Fruit fly (Drosophila melanogaster): Measurements from ENCODE around the gene Nha2.
A peak's percentile ranks its signal among the peaks of the same experiment; 100 is the strongest.

The Nha2 gene

dm6 chr3R:23013482-23013881 lies 15.2 kb upstream of the Nha2 start (continued):
- peak; percentile 56 for TF ChIP-seq grn (GFP tag; optimal IDR thresholded peaks at IDR 0.05)
- TF ChIP-seq CG18764 (GFP tag; optimal IDR thresholded peaks at IDR 0.05) = no peak
- peak; percentile 30 for TF ChIP-seq schlank (tag; optimal IDR thresholded peaks at IDR 0.05)
- no peak for TF ChIP-seq nmo (GFP tag; optimal IDR thresholded peaks at IDR 0.05)
- peak in 1 of 2 experiments; percentile 4 for TF ChIP-seq Dfd (GFP tag; optimal IDR thresholded peaks at IDR 0.05)
- TF ChIP-seq CG1529 (GFP tag; optimal IDR thresholded peaks at IDR 0.05) = no peak

- no peak for TF ChIP-seq cas (GFP tag; IDR thresholded peaks at IDR 0.05)
- peak; percentile 48 for TF ChIP-seq CG12769 (tag; optimal IDR thresholded peaks at IDR 0.05)
- TF ChIP-seq Eip74EF (GFP tag; optimal IDR thresholded peaks at IDR 0.05) = peak in 1 of 2 experiments; percentile 8
- peak; percentile 29 for TF ChIP-seq abd-A (tag; optimal IDR thresholded peaks at IDR 0.05)
- no peak for TF ChIP-seq Chrac-16 (GFP tag; optimal IDR thresholded peaks at IDR 0.05)
- TF ChIP-seq CG6175 (GFP tag; IDR thresholded peaks at IDR 0.05) = peak; percentile 75; the same call in 1 of the 3 replicates
- peak; percentile 20 for TF ChIP-seq mirr (GFP tag; optimal IDR thresholded peaks at IDR 0.05)
- TF ChIP-seq Hr78 (GFP tag; optimal IDR thresholded peaks at IDR 0.05) = peak in 1 of 2 experiments; percentile 35
- peak; percentile 41 for TF ChIP-seq CG15269 (tag; optimal IDR thresholded peaks at IDR 0.05)
- no peak for TF ChIP-seq hkb (optimal IDR thresholded peaks at IDR 0.05)
- no peak for TF ChIP-seq hkb (GFP tag; IDR thresholded peaks at IDR 0.05)
- peak; percentile 50 for TF ChIP-seq Deaf1 (tag; optimal IDR thresholded peaks at IDR 0.05)
- peak; percentile 90 for TF ChIP-seq sd (tag; optimal IDR thresholded peaks at IDR 0.05)
- peak; percentile 19 for TF ChIP-seq CG7987 (GFP tag; optimal IDR thresholded peaks at IDR 0.05)
- TF ChIP-seq CG11504 (tag; optimal IDR thresholded peaks at IDR 0.05) = peak; percentile 1
- TF ChIP-seq CG14965 (GFP tag; optimal IDR thresholded peaks at IDR 0.05; ENCODE audit: borderline replicate concordance) = no peak
- TF ChIP-seq pros (GFP tag; optimal IDR thresholded peaks at IDR 0.05) = peak; percentile 6
- no peak for TF ChIP-seq shn (GFP tag; optimal IDR thresholded peaks at IDR 0.05)
- no peak for TF ChIP-seq vvl (GFP tag; IDR thresholded peaks at IDR 0.05)
- TF ChIP-seq grn (GFP tag; optimal IDR thresholded peaks at IDR 0.05) = peak; percentile 92
- TF ChIP-seq chinmo (GFP tag; IDR thresholded peaks at IDR 0.05; ENCODE audit: partially characterized antibody) = peak; percentile 82; the same call in 3 of the 4 replicates
- peak; percentile 27 for TF ChIP-seq CG10543 (GFP tag; optimal IDR thresholded peaks at IDR 0.05)
- no peak for TF ChIP-seq HHEX (GFP tag; optimal IDR thresholded peaks at IDR 0.05)
- no peak for TF ChIP-seq CG33213 (GFP tag; optimal IDR thresholded peaks at IDR 0.05)
- 0 out of 3 replicates have a peak, but pooled peaks have one; percentile 30 for TF ChIP-seq ci (GFP tag; IDR thresholded peaks at IDR 0.05)
- peak; percentile 74 for TF ChIP-seq CG18011 (GFP tag; optimal IDR thresholded peaks at IDR 0.05)
- peak; percentile 73 for TF ChIP-seq Med (GFP tag)
- no peak for TF ChIP-seq CG8290 (GFP tag; optimal IDR thresholded peaks at IDR 0.05)
- peak in 1 of 2 experiments; percentile 7 for TF ChIP-seq CG8290 (tag; optimal IDR thresholded peaks at IDR 0.05)
These were observed 13.7 kb upstream of the Nha2 start, which contains the start of gene CG6688 for dm6 chr3R:23012017-23012416. Gene CG6688 (plus strand): TSS chr3R:23012412.

DNA sequence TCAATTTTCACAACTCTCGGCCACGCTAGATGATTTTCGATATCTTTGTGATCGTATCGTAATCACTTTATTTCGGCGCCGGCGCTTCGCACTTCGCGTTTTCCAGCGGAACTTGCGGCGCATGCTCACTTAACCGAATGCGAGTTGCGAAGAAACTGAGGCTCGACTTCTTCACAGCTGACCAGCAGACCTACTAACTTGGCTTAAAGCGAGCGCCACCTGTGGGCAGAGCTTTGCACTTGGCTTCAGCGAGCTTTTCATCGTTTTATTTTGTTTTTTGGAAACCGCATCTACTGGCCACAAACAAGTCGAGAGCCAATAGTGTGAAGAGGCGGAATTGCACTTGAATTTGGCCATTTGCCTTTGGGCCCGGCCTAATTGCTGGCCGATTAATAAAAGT lies 12.1 kb upstream of the Nha2 start, which contains the start of gene CG34375:
CG34375 (minus strand) TSS at position 157 of the 400 bp plus-strand sequence.
- TF ChIP-seq Bgb (GFP tag; IDR thresholded peaks at IDR 0.05; ENCODE audit: partially characterized antibody) (0 out of 2 replicates have a peak, but pooled peaks have one; percentile 10), CG17612 (GFP tag; IDR thresholded peaks at IDR 0.05) (no peak), CG10654 (GFP tag; optimal IDR thresholded peaks at IDR 0.05) (no peak), tin (GFP tag; optimal IDR thresholded peaks at IDR 0.05) (no peak), CG10274 (GFP tag; optimal IDR thresholded peaks at IDR 0.05) (no peak), Eip74EF (GFP tag; optimal IDR thresholded peaks at IDR 0.05) (peak in 1 of 2 experiments; percentile 17), CG13624 (GFP tag; optimal IDR thresholded peaks at IDR 0.05) (no peak), ftz-f1 (GFP tag; optimal IDR thresholded peaks at IDR 0.05) (peak; percentile 17), dan (GFP tag; IDR thresholded peaks at IDR 0.05) (no peak), ems (GFP tag; optimal IDR thresholded peaks at IDR 0.05) (no peak), ci (GFP tag; IDR thresholded peaks at IDR 0.05) (0 out of 3 replicates have a peak, but pooled peaks have one; percentile 35), CG34422 (GFP tag; IDR thresholded peaks at IDR 0.05) (0 out of 3 replicates have a peak, but pooled peaks have one; percentile 46), CG17359 (tag; optimal IDR thresholded peaks at IDR 0.05) (peak; percentile 4), Camta (GFP tag; optimal IDR thresholded peaks at IDR 0.05) (no peak), prd (optimal IDR thresholded peaks at IDR 0.05) (no peak), prd (GFP tag; IDR thresholded peaks at IDR 0.05) (no peak), Sox100B (GFP tag; optimal IDR thresholded peaks at IDR 0.05) (no peak), oc (tag; optimal IDR thresholded peaks at IDR 0.05) (peak; percentile 19)

Data from whole organism, embryonic.